Worm (Caenorhabditis elegans) whole organism, young adult: ENCODE measurements around the gene pph-4.2.

Source experiments
- C06A6.2 ChIP-seq: fragments of 200-800 bp; sonication (Bioruptor generic); conservative IDR thresholded peaks from 2 replicates; pipeline ENCODE4 v1.3.6; 2022; ENCODE audit warnings: missing genetic modification characterization, missing compliant biosample characterization
- C17E4.6 ChIP-seq: fragments of 200-800 bp; sonication (Bioruptor generic); IDR thresholded peaks from 2 replicates; pipeline ENCODE4 v1.3.6; 2022; ENCODE audit warnings: missing genetic modification reagents, missing genetic modification characterization, missing compliant biosample characterization
- F22D6.2 ChIP-seq: sonication (generic microtip); optimal IDR thresholded peaks from 2 replicates; lab custom pipeline; 2016; ENCODE audit warnings: mild to moderate bottlenecking, missing genetic modification characterization, missing compliant biosample characterization
- F33H1.4 ChIP-seq: fragments of 200-800 bp; sonication (Bioruptor generic); IDR thresholded peaks from 2 replicates; pipeline ENCODE4 v1.3.6; 2022; ENCODE audit warnings: missing genetic modification reagents, missing genetic modification characterization, missing compliant biosample characterization
- F55B11.4 ChIP-seq: sonication (generic microtip); optimal IDR thresholded peaks from 2 replicates; lab custom pipeline; 2016; ENCODE audit warnings: missing compliant biosample characterization, missing genetic modification characterization, borderline replicate concordance; ENCODE audit not compliant: insufficient read depth
- F57A8.1 ChIP-seq: fragments of 200-800 bp; sonication (Bioruptor generic); optimal IDR thresholded peaks from 2 replicates; lab custom pipeline; 2018; ENCODE audit warnings: mild to moderate bottlenecking, missing genetic modification characterization, moderate library complexity, missing compliant biosample characterization
- K11D2.4 ChIP-seq: fragments of 200-800 bp; sonication (Bioruptor generic); IDR thresholded peaks from 2 replicates; pipeline ENCODE4 v1.3.6; 2022; ENCODE audit warnings: missing genetic modification reagents, missing genetic modification characterization, missing compliant biosample characterization
- K12H6.12 ChIP-seq: fragments of 200-800 bp; sonication (Bioruptor generic); optimal IDR thresholded peaks from 2 replicates; lab custom pipeline; 2018; ENCODE audit warnings: mild to moderate bottlenecking, missing genetic modification characterization, missing compliant biosample characterization
- T07F8.4 ChIP-seq: sonication (generic microtip); optimal IDR thresholded peaks from 2 replicates; lab custom pipeline; 2016; ENCODE audit warnings: mild to moderate bottlenecking, missing genetic modification characterization, moderate library complexity, missing compliant biosample characterization
- Y67H2A.10 ChIP-seq: fragments of 200-800 bp; sonication (Bioruptor generic); conservative IDR thresholded peaks from 2 replicates; pipeline ENCODE4 v1.3.6; 2022; ENCODE audit warnings: missing genetic modification reagents, missing genetic modification characterization, missing compliant biosample characterization
- akir-1 ChIP-seq: fragments of 200-800 bp; sonication (Bioruptor generic); optimal IDR thresholded peaks from 2 replicates; lab custom pipeline; 2018; ENCODE audit warnings: mild to moderate bottlenecking, missing genetic modification characterization, moderate library complexity, missing compliant biosample characterization
- ama-1 ChIP-seq, 3 experiments: fragments of 150-350 bp in 1 of 3; sonication (generic microtip) in 2 of 3; optimal IDR thresholded peaks; 2 replicates each; lab custom pipeline; 2014 to 2018; ENCODE audit warnings: missing biosample characterization in 2 of 3, missing genetic modification characterization in 2 of 3, missing genetic modification reagents in 2 of 3
- aptf-2 ChIP-seq: fragments of 200-800 bp; sonication (Bioruptor generic); conservative IDR thresholded peaks from 2 replicates; pipeline ENCODE4 v1.3.6; 2022; ENCODE audit warnings: missing genetic modification reagents, missing genetic modification characterization, missing compliant biosample characterization
- athp-1 ChIP-seq: sonication (generic microtip); optimal IDR thresholded peaks from 2 replicates; lab custom pipeline; 2017; ENCODE audit warnings: mild to moderate bottlenecking, missing genetic modification characterization, missing compliant biosample characterization
- attf-6 ChIP-seq: fragments of 200-800 bp; sonication (Bioruptor generic); IDR thresholded peaks from 2 replicates; pipeline ENCODE4 v1.3.6; 2022; ENCODE audit warnings: missing genetic modification reagents, missing genetic modification characterization, missing compliant biosample characterization
- bed-1 ChIP-seq: fragments of 200-800 bp; sonication (Bioruptor generic); IDR thresholded peaks from 2 replicates; pipeline ENCODE4 v1.3.6; 2022; ENCODE audit warnings: missing genetic modification reagents, missing genetic modification characterization, missing compliant biosample characterization
- bed-2 ChIP-seq: fragments of 200-800 bp; sonication (Bioruptor generic); IDR thresholded peaks from 2 replicates; pipeline ENCODE4 v1.3.6; 2022; ENCODE audit warnings: missing genetic modification reagents, missing genetic modification characterization, missing compliant biosample characterization
- cebp-1 ChIP-seq, 2 experiments: fragments of 200-800 bp in 1 of 2; sonication (Bioruptor generic) in 1 of 2; sonication (generic microtip) in 1 of 2; IDR thresholded peaks in 1 of 2; optimal IDR thresholded peaks in 1 of 2; 2 replicates each; pipeline versions ENCODE4 v1.3.6 to Lab custom; 2017 to 2022; ENCODE audit warnings: missing compliant biosample characterization in 2 of 2, missing genetic modification characterization in 2 of 2, mild to moderate bottlenecking in 1 of 2, missing genetic modification reagents in 1 of 2, moderate library complexity in 1 of 2
- ceh-40 ChIP-seq: fragments of 200-800 bp; sonication (Bioruptor generic); IDR thresholded peaks from 2 replicates; pipeline ENCODE4 v1.3.6; 2022; ENCODE audit warnings: missing genetic modification characterization, missing compliant biosample characterization
- ceh-58 ChIP-seq: fragments of 200-800 bp; sonication (Bioruptor generic); IDR thresholded peaks from 2 replicates; pipeline ENCODE4 v1.3.6; 2022; ENCODE audit warnings: missing genetic modification characterization, missing compliant biosample characterization
- ceh-91 ChIP-seq: fragments of 200-800 bp; sonication (Bioruptor generic); IDR thresholded peaks from 2 replicates; pipeline ENCODE4 v1.3.6; 2022; ENCODE audit warnings: missing genetic modification reagents, missing genetic modification characterization, missing compliant biosample characterization
- chd-7 ChIP-seq: sonication (generic microtip); optimal IDR thresholded peaks from 2 replicates; lab custom pipeline; 2016; ENCODE audit warnings: mild to moderate bottlenecking, missing genetic modification characterization, moderate library complexity, missing compliant biosample characterization
- dpff-1 ChIP-seq: sonication (generic microtip); optimal IDR thresholded peaks from 2 replicates; lab custom pipeline; 2017; ENCODE audit warnings: mild to moderate bottlenecking, missing genetic modification characterization, missing compliant biosample characterization
- egl-18 ChIP-seq: fragments of 200-800 bp; sonication (Bioruptor generic); IDR thresholded peaks from 2 replicates; pipeline ENCODE4 v1.3.6; 2022; ENCODE audit warnings: missing genetic modification reagents, missing genetic modification characterization, missing compliant biosample characterization
- gei-17 ChIP-seq: fragments of 200-800 bp; sonication (Bioruptor generic); optimal IDR thresholded peaks from 2 replicates; lab custom pipeline; 2018; ENCODE audit warnings: mild to moderate bottlenecking, missing genetic modification characterization, missing compliant biosample characterization
- hsf-1 ChIP-seq: fragments of 200-800 bp; sonication (Bioruptor generic); IDR thresholded peaks from 2 replicates; pipeline ENCODE4 v1.3.6; 2022; ENCODE audit warnings: missing genetic modification reagents, missing genetic modification characterization, missing compliant biosample characterization
- lin-35 ChIP-seq, 3 experiments: fragments of 150-350 bp in 2 of 3; sonication (generic microtip) in 1 of 3; optimal IDR thresholded peaks; 2 replicates each; lab custom pipeline; 2014 to 2018; ENCODE audit warnings: missing biosample characterization in 3 of 3, missing genetic modification characterization in 3 of 3, missing genetic modification reagents in 3 of 3
- lin-54 ChIP-seq: fragments of 200-800 bp; sonication (Bioruptor generic); optimal IDR thresholded peaks from 2 replicates; lab custom pipeline; 2018; ENCODE audit warnings: mild to moderate bottlenecking, missing genetic modification characterization, missing compliant biosample characterization
- lir-1 ChIP-seq: fragments of 200-800 bp; sonication (Bioruptor generic); conservative IDR thresholded peaks from 2 replicates; pipeline ENCODE4 v1.3.6; 2022; ENCODE audit warnings: missing genetic modification reagents, missing genetic modification characterization, missing compliant biosample characterization
- lsl-1 ChIP-seq: fragments of 200-800 bp; sonication (Bioruptor generic); optimal IDR thresholded peaks from 2 replicates; lab custom pipeline; 2018; ENCODE audit warnings: mild to moderate bottlenecking, missing genetic modification characterization, moderate library complexity, missing compliant biosample characterization
- madf-3 ChIP-seq: fragments of 200-800 bp; sonication (Bioruptor generic); IDR thresholded peaks from 2 replicates; pipeline ENCODE4 v1.3.6; 2022; ENCODE audit warnings: missing genetic modification reagents, missing genetic modification characterization, missing compliant biosample characterization
- madf-6 ChIP-seq: fragments of 200-800 bp; sonication (Bioruptor generic); IDR thresholded peaks from 2 replicates; pipeline ENCODE4 v1.3.6; 2022; ENCODE audit warnings: missing genetic modification reagents, missing genetic modification characterization, missing compliant biosample characterization
- mes-4 ChIP-seq: sonication (generic microtip); optimal IDR thresholded peaks from 2 replicates; lab custom pipeline; 2016; ENCODE audit warnings: missing genotype, missing genetic modification characterization, missing compliant biosample characterization
- mxl-1 ChIP-seq: sonication (generic microtip); optimal IDR thresholded peaks from 2 replicates; lab custom pipeline; 2016; ENCODE audit warnings: missing genetic modification characterization, missing compliant biosample characterization
- nhr-90 ChIP-seq: sonication (generic microtip); optimal IDR thresholded peaks from 2 replicates; lab custom pipeline; 2016; ENCODE audit warnings: missing genotype, mild to moderate bottlenecking, missing genetic modification characterization, missing compliant biosample characterization
- pha-4 ChIP-seq: fragments of 150-350 bp; sonication (generic microtip); optimal IDR thresholded peaks from 2 replicates; lab custom pipeline; 2014; ENCODE audit warnings: missing biosample characterization, missing genetic modification reagents, missing genetic modification characterization
- repo-1 ChIP-seq: sonication (generic microtip); optimal IDR thresholded peaks from 2 replicates; lab custom pipeline; 2017; ENCODE audit warnings: mild to moderate bottlenecking, missing genetic modification characterization, missing compliant biosample characterization
- sdz-38 ChIP-seq: sonication (generic microtip); optimal IDR thresholded peaks from 2 replicates; lab custom pipeline; 2016; ENCODE audit warnings: missing genotype, missing genetic modification characterization, missing compliant biosample characterization
- snpc-1.1 ChIP-seq: sonication (generic microtip); optimal IDR thresholded peaks from 2 replicates; lab custom pipeline; 2017; ENCODE audit warnings: missing genetic modification characterization, mild to moderate bottlenecking, missing compliant biosample characterization, antibody characterized with exemption, moderate library complexity, missing genotype, missing genetic modification reagents; ENCODE audit not compliant: insufficient read depth
- snpc-1.3 ChIP-seq: sonication (generic microtip); optimal IDR thresholded peaks from 2 replicates; lab custom pipeline; 2017; ENCODE audit warnings: missing genetic modification characterization, mild to moderate bottlenecking, missing compliant biosample characterization, antibody characterized with exemption, moderate library complexity, missing genotype, missing genetic modification reagents; ENCODE audit not compliant: insufficient read depth
- somi-1 ChIP-seq: fragments of 200-800 bp; sonication (Bioruptor generic); optimal IDR thresholded peaks from 2 replicates; lab custom pipeline; 2018; ENCODE audit warnings: mild to moderate bottlenecking, missing genetic modification characterization, missing compliant biosample characterization
- tbp1 ChIP-seq: fragments of 200-800 bp; sonication (Bioruptor generic); optimal IDR thresholded peaks from 2 replicates; lab custom pipeline; 2018; ENCODE audit warnings: mild to moderate bottlenecking, missing genetic modification characterization, missing compliant biosample characterization
- tbx-9 ChIP-seq: sonication (generic microtip); optimal IDR thresholded peaks from 2 replicates; lab custom pipeline; 2016; ENCODE audit warnings: borderline replicate concordance, missing genetic modification characterization, inconsistent platforms, missing compliant biosample characterization
- unc-130 ChIP-seq: sonication (generic microtip); optimal IDR thresholded peaks from 2 replicates; lab custom pipeline; 2016; ENCODE audit warnings: missing genetic modification reagents, missing genetic modification characterization, missing compliant biosample characterization
- unc-62 ChIP-seq: fragments of 150-350 bp; optimal IDR thresholded peaks from 2 replicates; lab custom pipeline; 2014; ENCODE audit warnings: missing biosample characterization, missing genetic modification reagents, missing genetic modification characterization
- zim-3 ChIP-seq: sonication (generic microtip); optimal IDR thresholded peaks from 2 replicates; lab custom pipeline; 2017; ENCODE audit warnings: mild to moderate bottlenecking, missing genetic modification characterization, moderate library complexity, missing compliant biosample characterization
- ztf-3 ChIP-seq: fragments of 200-800 bp; sonication (Bioruptor generic); optimal IDR thresholded peaks from 2 replicates; lab custom pipeline; 2018; ENCODE audit warnings: mild to moderate bottlenecking, missing genetic modification characterization, missing compliant biosample characterization
- ztf-6 ChIP-seq: fragments of 200-800 bp; sonication (Bioruptor generic); IDR thresholded peaks from 2 replicates; pipeline ENCODE4 v1.3.6; 2022; ENCODE audit warnings: missing genetic modification reagents, missing genetic modification characterization, missing compliant biosample characterization

pph-4.2 gene

DNA sequence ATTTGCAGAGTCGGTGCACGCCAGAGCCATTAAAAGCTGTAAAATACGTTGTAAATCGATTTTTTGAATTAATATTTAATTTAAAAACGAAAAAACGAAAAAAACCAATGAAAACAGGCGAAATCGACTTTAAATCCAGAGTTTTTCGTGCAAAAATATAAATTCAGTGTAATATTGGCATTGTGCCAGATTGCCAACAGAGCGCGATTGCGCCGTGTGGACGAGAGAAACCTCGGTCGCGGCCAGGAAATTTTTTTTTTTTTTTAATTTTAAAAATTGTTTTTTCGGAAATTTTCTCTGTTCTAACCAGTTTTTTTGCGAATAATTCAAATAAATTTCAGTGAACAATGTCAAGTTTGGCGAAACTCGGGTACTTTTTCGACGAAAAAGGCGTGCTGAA, 25.7 kb downstream of the pph-4.2 start, which contains the start of the genes pph-4.1 and Y75B8A.31 (continued):
- TF ChIP-seq mes-4: no peak
- TF ChIP-seq somi-1 (GFP tag; lab: Kevin White, UChicago): peak; percentile 13
- no peak for TF ChIP-seq C06A6.2 (GFP tag; lab: Robert Waterston, UW)
- TF ChIP-seq Y67H2A.10 (GFP tag; lab: Robert Waterston, UW): peak; percentile 59; the same call in 1 of the 2 replicates
- no peak for TF ChIP-seq akir-1 (GFP tag; lab: Kevin White, UChicago)
- TF ChIP-seq unc-130 (GFP tag; lab: Kevin White, UChicago): peak; percentile 58
- peak; percentile 85 for TF ChIP-seq K11D2.4 (GFP tag; lab: Robert Waterston, UW)
- no peak for TF ChIP-seq tbx-9 (tag; lab: Kevin White, UChicago)
- peak; percentile 19 for TF ChIP-seq athp-1 (tag; lab: Kevin White, UChicago)
- TF ChIP-seq F55B11.4 (tag; lab: Kevin White, UChicago): no peak
- no peak for TF ChIP-seq chd-7 (tag; lab: Kevin White, UChicago)
- TF ChIP-seq ceh-58 (GFP tag; lab: Robert Waterston, UW): no peak
- TF ChIP-seq gei-17 (GFP tag; lab: Kevin White, UChicago): no peak
- TF ChIP-seq T07F8.4 (tag; lab: Kevin White, UChicago): no peak
- TF ChIP-seq bed-2 (GFP tag; lab: Robert Waterston, UW): no peak
- TF ChIP-seq egl-18: no peak
- TF ChIP-seq cebp-1 (GFP tag; IDR thresholded peaks at IDR 0.05; lab: Robert Waterston, UW): peak; percentile 62; the same call in 1 of the 2 replicates
- TF ChIP-seq cebp-1 (tag; optimal IDR thresholded peaks at IDR 0.05; lab: Kevin White, UChicago): peak; percentile 69
- TF ChIP-seq K12H6.12: peak; percentile 29
- TF ChIP-seq lir-1 (GFP tag; lab: Robert Waterston, UW): peak; percentile 67
- no peak for TF ChIP-seq nhr-90 (tag; lab: Kevin White, UChicago)
- peak; percentile 70 for TF ChIP-seq F33H1.4 (GFP tag; lab: Robert Waterston, UW)
- peak; percentile 87 for TF ChIP-seq ceh-91
- no peak for TF ChIP-seq dpff-1
- TF ChIP-seq ceh-40 (GFP tag; lab: Robert Waterston, UW): no peak
- TF ChIP-seq zim-3: no peak
- peak; percentile 85 for TF ChIP-seq madf-6 (GFP tag; lab: Robert Waterston, UW)
- TF ChIP-seq lsl-1 (GFP tag; lab: Kevin White, UChicago): peak; percentile 68
- no peak for TF ChIP-seq unc-62
- no peak for TF ChIP-seq sdz-38 (tag; lab: Kevin White, UChicago)
- peak; percentile 48 for TF ChIP-seq snpc-1.1 (tag; lab: Kevin White, UChicago)
- no peak for TF ChIP-seq attf-6 (GFP tag; lab: Robert Waterston, UW)
- peak in 1 of 3 experiments; percentile 30 for TF ChIP-seq lin-35 (GFP tag; optimal IDR thresholded peaks at IDR 0.05; lab: Kevin White, UChicago)
- no peak for TF ChIP-seq bed-1 (GFP tag; lab: Robert Waterston, UW)
- TF ChIP-seq C17E4.6: no peak
- TF ChIP-seq F57A8.1: no peak
- TF ChIP-seq aptf-2: no peak; the same call in 1 of the 2 replicates
- peak; percentile 45 for TF ChIP-seq snpc-1.3 (tag; lab: Kevin White, UChicago)
- no peak for TF ChIP-seq ztf-3
- TF ChIP-seq hsf-1 (GFP tag; lab: Robert Waterston, UW): no peak
- TF ChIP-seq ztf-6: 0 out of 2 replicates have a peak, but pooled peaks have one; percentile 37
- peak; percentile 63; the same call in 1 of the 2 replicates for TF ChIP-seq madf-3 (GFP tag; lab: Robert Waterston, UW)
- no peak for TF ChIP-seq repo-1 (tag; lab: Kevin White, UChicago)
- no peak for TF ChIP-seq mxl-1 (tag; lab: Kevin White, UChicago)
- no peak for TF ChIP-seq ama-1 (optimal IDR thresholded peaks at IDR 0.05; lab: Kevin White, UChicago)
- no peak for TF ChIP-seq ama-1 (GFP tag; optimal IDR thresholded peaks at IDR 0.05; lab: Kevin White, UChicago)
- peak; percentile 20 for TF ChIP-seq pha-4
- TF ChIP-seq lin-54: peak; percentile 80
- peak; percentile 54 for TF ChIP-seq tbp1 (GFP tag; lab: Kevin White, UChicago)
- TF ChIP-seq F22D6.2 (tag; lab: Kevin White, UChicago): peak; percentile 58
